Worm (Caenorhabditis elegans): ENCODE results near the gene Y51A2B.9.

DNA sequence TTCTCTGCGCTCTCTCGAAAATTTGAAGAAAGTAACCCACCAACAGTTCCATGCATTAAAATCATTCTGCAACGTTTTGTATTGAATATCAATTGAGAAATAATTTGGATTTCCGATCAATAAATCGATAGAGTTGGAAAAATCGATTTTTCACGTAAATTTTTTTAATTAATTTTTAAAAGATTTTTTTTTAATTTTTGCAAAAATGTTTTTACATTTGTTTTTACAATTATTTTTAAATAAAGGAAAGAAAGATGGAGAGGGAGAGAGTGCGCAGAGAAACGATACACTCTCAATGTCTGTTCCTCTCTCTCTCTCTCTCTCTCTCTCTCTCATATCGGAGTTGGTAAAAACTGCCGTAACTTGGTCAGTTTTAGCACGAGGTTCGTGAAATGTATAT, 30.0 kb upstream of the Y51A2B.9 start, which contains the start of gene ZK262.19:
- TF ChIP-seq him-1 (tag; optimal IDR thresholded peaks at IDR 0.05) (no peak), W03F9.2 (tag; optimal IDR thresholded peaks at IDR 0.05) (no peak), dao-5 (tag; optimal IDR thresholded peaks at IDR 0.05) (no peak)

Measured in whole organism, L4/young adult.